Worm (Caenorhabditis elegans): ENCODE measurements around the gene gex-3.

DNA sequence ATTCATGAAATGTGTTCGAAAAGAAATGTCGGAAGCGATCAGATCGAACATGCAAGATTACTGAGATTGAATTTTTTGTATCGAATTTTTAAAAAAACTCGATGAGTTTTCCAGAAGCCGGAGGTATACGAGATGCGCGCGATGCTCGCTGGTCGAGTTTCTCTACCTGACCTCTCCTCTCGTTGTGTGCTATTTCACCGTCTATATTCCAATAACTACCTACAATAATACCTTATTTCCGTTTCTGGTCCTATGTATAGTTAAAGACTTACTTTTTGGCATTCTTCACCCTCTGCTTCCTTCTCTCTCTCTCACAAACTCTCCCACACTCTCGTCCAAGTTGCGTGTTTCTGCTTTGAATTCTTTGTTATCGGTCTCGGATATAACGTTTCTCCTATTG, 32.9 kb upstream of the gex-3 start:
- TF ChIP-seq egl-27 (tag; optimal IDR thresholded peaks at IDR 0.05) = no peak
- TF ChIP-seq nhr-77 (tag; optimal IDR thresholded peaks at IDR 0.05) = no peak
- no peak for TF ChIP-seq cey-2 (tag; optimal IDR thresholded peaks at IDR 0.05; ENCODE audit: borderline replicate concordance, insufficient read depth)
- TF ChIP-seq lin-39 (tag; optimal IDR thresholded peaks at IDR 0.05) = no peak
- no peak for TF ChIP-seq snpc-4 (tag; optimal IDR thresholded peaks at IDR 0.05)
- TF ChIP-seq R02D3.7 (tag; optimal IDR thresholded peaks at IDR 0.05) = no peak
- TF ChIP-seq ama-1 (optimal IDR thresholded peaks at IDR 0.05) = no peak
